Fruit fly (Drosophila melanogaster) whole organism, wandering third instar larva: ENCODE results near the gene Nuf2.

Experiments
- Abd-B ChIP-seq: fragments of >200 bp; optimal IDR thresholded peaks from 2 replicates; lab custom pipeline; 2017; ENCODE audit warnings: missing biosample characterization, missing genetic modification characterization
- CG9705 ChIP-seq: fragments of 200-800 bp; sonication (Bioruptor generic); optimal IDR thresholded peaks from 2 replicates; lab custom pipeline; 2018; ENCODE audit warnings: missing biosample characterization, mild to moderate bottlenecking, missing genetic modification characterization
- HLH106 ChIP-seq: fragments of 200-800 bp; optimal IDR thresholded peaks from 3 replicates; lab custom pipeline; 2019; ENCODE audit warnings: missing biosample characterization, mild to moderate bottlenecking, missing genetic modification characterization, moderate library complexity
- Hr78 ChIP-seq: fragments of >200 bp; optimal IDR thresholded peaks from 2 replicates; lab custom pipeline; 2017; ENCODE audit warnings: missing biosample characterization, missing genetic modification characterization
- Myc ChIP-seq: fragments of >200 bp; optimal IDR thresholded peaks from 2 replicates; lab custom pipeline; 2017
- OdsH ChIP-seq: fragments of 200-800 bp; sonication (Bioruptor generic); optimal IDR thresholded peaks from 2 replicates; lab custom pipeline; 2016; ENCODE audit warnings: missing biosample characterization, mild to moderate bottlenecking, missing genetic modification characterization
- dl ChIP-seq, 2 experiments: fragments of 175-275, 200-275 bp in 1 of 2; fragments of 200-275 bp in 1 of 2; sonication (Bioruptor generic); optimal IDR thresholded peaks; lab custom pipeline; 2018; ENCODE audit warnings: mild to moderate bottlenecking in 2 of 2, missing biosample characterization in 2 of 2, missing genetic modification characterization in 2 of 2, moderate library complexity in 2 of 2; ENCODE audit not compliant: partially characterized antibody in 2 of 2, insufficient read depth in 1 of 2
- h ChIP-seq: fragments of 200-800 bp; sonication (Bioruptor generic); optimal IDR thresholded peaks from 3 replicates; lab custom pipeline; 2016; ENCODE audit warnings: missing biosample characterization, mild to moderate bottlenecking, missing genetic modification characterization
- jim ChIP-seq: fragments of 175-275, 200-325 bp; sonication (Bioruptor generic); optimal IDR thresholded peaks from 2 replicates; lab custom pipeline; 2016; ENCODE audit warnings: missing biosample characterization, mild to moderate bottlenecking, missing genetic modification characterization
- lola ChIP-seq: fragments of >200 bp; optimal IDR thresholded peaks from 2 replicates; lab custom pipeline; 2017; ENCODE audit warnings: missing biosample characterization, missing genetic modification characterization
- sage ChIP-seq: fragments of 200-800 bp; sonication (Bioruptor generic); optimal IDR thresholded peaks from 2 replicates; lab custom pipeline; 2016; ENCODE audit warnings: missing biosample characterization, mild to moderate bottlenecking, missing genetic modification characterization
- woc ChIP-seq: sonication (Bioruptor generic); optimal IDR thresholded peaks from 2 replicates; lab custom pipeline; 2016; ENCODE audit warnings: missing biosample characterization, mild to moderate bottlenecking, missing genetic modification characterization

dm6 chr2L:7050492-7051182 is 15.0 kb downstream of the Nuf2 start:
- TF ChIP-seq CG9705 (GFP tag; lab: Kevin White, UChicago) (no peak), woc (GFP tag; lab: Kevin White, UChicago) (no peak), Hr78 (GFP tag; lab: Kevin White, UChicago) (no peak), jim (GFP tag; lab: Kevin White, UChicago) (no peak), h (GFP tag; lab: Kevin White, UChicago) (no peak), Myc (lab: Kevin White, UChicago) (no peak), OdsH (no peak), HLH106 (tag; lab: Kevin White, UChicago) (no peak), lola (GFP tag; lab: Kevin White, UChicago) (no peak), dl (GFP tag; optimal IDR thresholded peaks at IDR 0.05; lab: Kevin White, UChicago; ENCODE audit: insufficient read depth in 1 of 2, partially characterized antibody in 2 of 2) (no peak), Abd-B (no peak), sage (no peak)
